Fruit fly (Drosophila melanogaster) whole organism, prepupa: ENCODE results near the gene Vps33B.
A peak's percentile ranks its signal among the peaks of the same experiment; 100 is the strongest.

Experiments used
- Blimp-1 ChIP-seq: fragments of 200-800 bp; sonication (Bioruptor generic); optimal IDR thresholded peaks from 3 replicates; lab custom pipeline; 2017; ENCODE audit warnings: missing biosample characterization, missing genetic modification characterization, mild to moderate bottlenecking, moderate library complexity, missing genetic modification reagents
- CG10631 ChIP-seq: fragments of 200-800 bp; sonication (Bioruptor generic); optimal IDR thresholded peaks from 2 replicates; lab custom pipeline; 2016; ENCODE audit warnings: missing biosample characterization, missing genetic modification characterization
- CG10669 ChIP-seq: fragments of 200-800 bp; sonication (Bioruptor generic); optimal IDR thresholded peaks from 3 replicates; lab custom pipeline; 2018; ENCODE audit warnings: missing biosample characterization, mild to moderate bottlenecking, missing genetic modification characterization, moderate library complexity
- CG11762 ChIP-seq: fragments of 200-800 bp; sonication (Bioruptor generic); optimal IDR thresholded peaks from 3 replicates; lab custom pipeline; 2016; ENCODE audit warnings: missing biosample characterization, missing genetic modification characterization; ENCODE audit not compliant: insufficient read depth
- CG11902 ChIP-seq: fragments of 200-800 bp; sonication (Bioruptor generic); optimal IDR thresholded peaks from 3 replicates; lab custom pipeline; 2016; ENCODE audit warnings: missing biosample characterization, missing genetic modification characterization
- CG15336 ChIP-seq: fragments of 200-800 bp; sonication (Bioruptor generic); IDR thresholded peaks from 2 replicates; pipeline ENCODE4 v1.3.6; 2022; ENCODE audit warnings: missing biosample characterization, missing genetic modification characterization
- CG31627 ChIP-seq: fragments of 200-800 bp; sonication (Bioruptor generic); optimal IDR thresholded peaks from 3 replicates; lab custom pipeline; 2016; ENCODE audit warnings: missing biosample characterization, missing genetic modification characterization
- CG32006 ChIP-seq: fragments of 200-800 bp; sonication (Bioruptor generic); optimal IDR thresholded peaks from 3 replicates; lab custom pipeline; 2017; ENCODE audit warnings: missing biosample characterization, mild to moderate bottlenecking, missing genetic modification characterization
- CG34406 ChIP-seq: fragments of 200-800 bp; sonication (Bioruptor generic); optimal IDR thresholded peaks from 3 replicates; lab custom pipeline; 2016; ENCODE audit warnings: missing biosample characterization, missing genetic modification characterization
- CG3919 ChIP-seq: fragments of 200-800 bp; sonication (Bioruptor generic); optimal IDR thresholded peaks from 3 replicates; lab custom pipeline; 2016; ENCODE audit warnings: missing biosample characterization, missing genetic modification characterization
- CG4318 ChIP-seq: fragments of 200-800 bp; sonication (Bioruptor generic); optimal IDR thresholded peaks from 3 replicates; lab custom pipeline; 2017; ENCODE audit warnings: missing biosample characterization, mild to moderate bottlenecking, missing genetic modification characterization
- CG6163 ChIP-seq: fragments of 200-800 bp; sonication (Bioruptor generic); IDR thresholded peaks from 3 replicates; pipeline ENCODE4 v1.3.6; 2022; ENCODE audit warnings: missing biosample characterization, missing genetic modification characterization
- CG6792 ChIP-seq: fragments of 200-800 bp; sonication (Bioruptor generic); optimal IDR thresholded peaks from 3 replicates; lab custom pipeline; 2016; ENCODE audit warnings: missing biosample characterization, missing genetic modification characterization
- CG6854 ChIP-seq: fragments of 200-800 bp; sonication (Bioruptor generic); optimal IDR thresholded peaks from 2 replicates; lab custom pipeline; 2017; ENCODE audit warnings: missing biosample characterization, mild to moderate bottlenecking, missing genetic modification characterization
- CG7368 ChIP-seq: fragments of 200-800 bp; sonication (Bioruptor generic); optimal IDR thresholded peaks from 3 replicates; lab custom pipeline; 2016; ENCODE audit warnings: missing biosample characterization, missing genetic modification characterization
- CG8319 ChIP-seq: fragments of 200-800 bp; sonication (Bioruptor generic); optimal IDR thresholded peaks from 3 replicates; lab custom pipeline; 2016; ENCODE audit warnings: missing biosample characterization, missing genetic modification characterization
- CG8632 ChIP-seq: fragments of 200-800 bp; sonication (Bioruptor generic); optimal IDR thresholded peaks from 3 replicates; lab custom pipeline; 2016; ENCODE audit warnings: missing biosample characterization, missing genetic modification characterization
- CG9139 ChIP-seq: fragments of 200-800 bp; sonication (Bioruptor generic); optimal IDR thresholded peaks from 3 replicates; lab custom pipeline; 2017; ENCODE audit warnings: missing biosample characterization, mild to moderate bottlenecking, missing genetic modification characterization
- Eip75B ChIP-seq: fragments of 200-800 bp; sonication (Bioruptor generic); optimal IDR thresholded peaks from 3 replicates; lab custom pipeline; 2016; ENCODE audit warnings: missing biosample characterization, missing genetic modification characterization
- Eip78C ChIP-seq: fragments of 200-800 bp; sonication (Bioruptor generic); peaks from one replicate; lab custom pipeline; 2016; ENCODE audit warnings: missing biosample characterization, missing genetic modification characterization
- Eip93F ChIP-seq: fragments of 200-800 bp; sonication (Bioruptor generic); optimal IDR thresholded peaks from 2 replicates; lab custom pipeline; 2016; ENCODE audit warnings: missing biosample characterization, mild to moderate bottlenecking, missing genetic modification characterization
- Ets21C ChIP-seq: fragments of 200-800 bp; sonication (Bioruptor generic); optimal IDR thresholded peaks from 3 replicates; lab custom pipeline; 2016; ENCODE audit warnings: missing biosample characterization, missing genetic modification characterization
- Ets96B ChIP-seq: fragments of 200-800 bp; optimal IDR thresholded peaks from 2 replicates; lab custom pipeline; 2019; ENCODE audit warnings: missing biosample characterization, mild to moderate bottlenecking, missing genetic modification characterization, moderate library complexity
- Gug ChIP-seq: fragments of 200-800 bp; sonication (Bioruptor generic); IDR thresholded peaks from 2 replicates; pipeline ENCODE4 v1.3.6; 2022; ENCODE audit warnings: missing biosample characterization, missing genetic modification characterization
- Hr39 ChIP-seq: fragments of 200-800 bp; sonication (Bioruptor generic); optimal IDR thresholded peaks from 2 replicates; lab custom pipeline; 2016; ENCODE audit warnings: missing biosample characterization, missing genetic modification characterization
- Hr4 ChIP-seq: fragments of 200-800 bp; sonication (Bioruptor generic); optimal IDR thresholded peaks from 3 replicates; lab custom pipeline; 2016; ENCODE audit warnings: missing biosample characterization, missing genetic modification characterization
- Lpt ChIP-seq: fragments of 200-800 bp; sonication (Bioruptor generic); optimal IDR thresholded peaks from 3 replicates; lab custom pipeline; 2016; ENCODE audit warnings: missing biosample characterization, missing genetic modification characterization
- Met ChIP-seq: fragments of 200-800 bp; sonication (Bioruptor generic); optimal IDR thresholded peaks from 3 replicates; lab custom pipeline; 2016; ENCODE audit warnings: missing biosample characterization, missing genetic modification characterization
- OdsH ChIP-seq: fragments of 200-800 bp; sonication (Bioruptor generic); optimal IDR thresholded peaks from 3 replicates; lab custom pipeline; 2016; ENCODE audit warnings: missing biosample characterization, missing genetic modification characterization
- Sox102F ChIP-seq: fragments of 200-800 bp; sonication (Bioruptor generic); optimal IDR thresholded peaks from 2 replicates; lab custom pipeline; 2016; ENCODE audit warnings: missing biosample characterization, mild to moderate bottlenecking, missing genetic modification characterization
- Sox14 ChIP-seq: fragments of 200-800 bp; sonication (Bioruptor generic); optimal IDR thresholded peaks from 3 replicates; lab custom pipeline; 2016; ENCODE audit warnings: missing biosample characterization, missing genetic modification characterization
- Sox15 ChIP-seq: fragments of 200-800 bp; sonication (Bioruptor generic); optimal IDR thresholded peaks from 3 replicates; lab custom pipeline; 2016; ENCODE audit warnings: missing biosample characterization, missing genetic modification characterization
- achi ChIP-seq: fragments of 200-800 bp; sonication (Bioruptor generic); optimal IDR thresholded peaks from 3 replicates; lab custom pipeline; 2016; ENCODE audit warnings: missing biosample characterization, missing genetic modification characterization
- acj6 ChIP-seq: fragments of 200-800 bp; sonication (Bioruptor generic); optimal IDR thresholded peaks from 3 replicates; lab custom pipeline; 2016; ENCODE audit warnings: missing biosample characterization, missing genetic modification characterization
- cyc ChIP-seq: fragments of 200-800 bp; sonication (Bioruptor generic); optimal IDR thresholded peaks from 3 replicates; lab custom pipeline; 2016; ENCODE audit warnings: missing biosample characterization, missing genetic modification characterization
- dac ChIP-seq: fragments of 200-800 bp; sonication (Bioruptor generic); optimal IDR thresholded peaks from 2 replicates; lab custom pipeline; 2017; ENCODE audit warnings: missing biosample characterization, mild to moderate bottlenecking, missing genetic modification characterization
- dsx ChIP-seq: fragments of 200-800 bp; optimal IDR thresholded peaks from 3 replicates; lab custom pipeline; 2019; ENCODE audit warnings: missing biosample characterization, mild to moderate bottlenecking, missing genetic modification characterization, moderate library complexity; ENCODE audit not compliant: poor library complexity, severe bottlenecking
- eg ChIP-seq: fragments of 200-800 bp; sonication (Bioruptor generic); IDR thresholded peaks from 3 replicates; pipeline ENCODE4 v1.3.6; 2022; ENCODE audit warnings: missing biosample characterization, missing genetic modification characterization
- esn ChIP-seq: fragments of 200-800 bp; sonication (Bioruptor generic); optimal IDR thresholded peaks from 2 replicates; lab custom pipeline; 2016; ENCODE audit warnings: missing biosample characterization, mild to moderate bottlenecking, missing genetic modification characterization, moderate library complexity
- fd59A ChIP-seq: fragments of 200-800 bp; sonication (Bioruptor generic); optimal IDR thresholded peaks from 2 replicates; lab custom pipeline; 2017; ENCODE audit warnings: missing biosample characterization, mild to moderate bottlenecking, missing genetic modification characterization, missing genetic modification reagents
- fd85E ChIP-seq: fragments of 200-800 bp; sonication (Bioruptor generic); optimal IDR thresholded peaks from 3 replicates; lab custom pipeline; 2016; ENCODE audit warnings: missing biosample characterization, missing genetic modification characterization
- fkh ChIP-seq: fragments of 200-800 bp; sonication (Bioruptor generic); optimal IDR thresholded peaks from 3 replicates; lab custom pipeline; 2017; ENCODE audit warnings: missing biosample characterization, mild to moderate bottlenecking, missing genetic modification characterization, moderate library complexity
- lz ChIP-seq: fragments of 200-800 bp; sonication (Bioruptor generic); optimal IDR thresholded peaks from 3 replicates; lab custom pipeline; 2016; ENCODE audit warnings: missing biosample characterization, missing genetic modification characterization
- net ChIP-seq: fragments of 200-800 bp; sonication (Bioruptor generic); optimal IDR thresholded peaks from 3 replicates; lab custom pipeline; 2016; ENCODE audit warnings: missing biosample characterization, missing genetic modification characterization
- pdm3 ChIP-seq: fragments of 200-800 bp; sonication (Bioruptor generic); optimal IDR thresholded peaks from 3 replicates; lab custom pipeline; 2016; ENCODE audit warnings: missing biosample characterization, missing genetic modification characterization
- spab ChIP-seq: fragments of 200-800 bp; sonication (Bioruptor generic); optimal IDR thresholded peaks from 2 replicates; lab custom pipeline; 2017; ENCODE audit warnings: missing biosample characterization, mild to moderate bottlenecking, missing genetic modification characterization, missing genetic modification reagents
- ss ChIP-seq, 2 experiments: fragments of 200-800 bp; sonication (Bioruptor generic); optimal IDR thresholded peaks; 2 replicates in 1 of 2; 3 replicates in 1 of 2; lab custom pipeline; 2017 to 2018; ENCODE audit warnings: mild to moderate bottlenecking in 2 of 2, missing biosample characterization in 2 of 2, missing genetic modification characterization in 2 of 2, moderate library complexity in 1 of 2
- svp ChIP-seq: fragments of 200-800 bp; sonication (Bioruptor generic); peaks from one replicate; lab custom pipeline; 2016; ENCODE audit warnings: missing biosample characterization, missing genetic modification characterization
- topi ChIP-seq: fragments of 200-800 bp; sonication (Bioruptor generic); optimal IDR thresholded peaks from 3 replicates; lab custom pipeline; 2016; ENCODE audit warnings: missing biosample characterization, missing genetic modification characterization
- vri ChIP-seq: fragments of 200-800 bp; sonication (Bioruptor generic); optimal IDR thresholded peaks from 3 replicates; lab custom pipeline; 2016; ENCODE audit warnings: missing biosample characterization, mild to moderate bottlenecking, missing genetic modification characterization

Vps33B gene

dm6 chr3R:25472635-25473552 is at the start of gene Vps33B, which contains the start of gene Fur1:
Gene Vps33B, plus strand, starts transcription at chr3R:25473490.
Gene Fur1, minus strand, starts transcription at chr3R:25473058.
- peak; percentile 97 for TF ChIP-seq CG8632 (GFP tag; lab: Kevin White, UChicago)
- peak; percentile 99 for TF ChIP-seq svp (GFP tag; lab: Kevin White, UChicago)
- TF ChIP-seq achi (GFP tag; lab: Kevin White, UChicago) = peak; percentile 97
- TF ChIP-seq dac (GFP tag; lab: Kevin White, UChicago) = peak; percentile 96
- peak; percentile 91 for TF ChIP-seq Eip93F (GFP tag; lab: Kevin White, UChicago)
- TF ChIP-seq Eip78C (GFP tag; lab: Kevin White, UChicago) = peak; percentile 99
- TF ChIP-seq pdm3 = peak; percentile 99
- peak; percentile 95 for TF ChIP-seq eg
- peak; percentile 94 for TF ChIP-seq CG10669 (GFP tag; lab: Kevin White, UChicago)
- TF ChIP-seq Gug (GFP tag; lab: Robert Waterston, UW) = peak; percentile 93
- TF ChIP-seq acj6 (GFP tag; lab: Kevin White, UChicago) = peak; percentile 98
- peak; percentile 86 for TF ChIP-seq fkh (GFP tag; lab: Kevin White, UChicago)
- TF ChIP-seq Sox102F (GFP tag; lab: Kevin White, UChicago) = peak; percentile 98
- peak; percentile 95 for TF ChIP-seq Ets96B
- TF ChIP-seq spab (GFP tag; lab: Kevin White, UChicago) = peak; percentile 90
- peak; percentile 99 for TF ChIP-seq Hr39
- TF ChIP-seq CG7368 = peak; percentile 97
- TF ChIP-seq CG8319 = peak; percentile 96
- TF ChIP-seq Ets21C (GFP tag; lab: Kevin White, UChicago) = peak; percentile 98
- TF ChIP-seq CG32006 (GFP tag; lab: Kevin White, UChicago) = peak; percentile 98
- TF ChIP-seq CG11902 = peak; percentile 96
- peak; percentile 99 for TF ChIP-seq esn (GFP tag; lab: Kevin White, UChicago)
- peak; percentile 89 to 94 for TF ChIP-seq ss (GFP tag; optimal IDR thresholded peaks at IDR 0.05; lab: Kevin White, UChicago)
- peak; percentile 99 for TF ChIP-seq CG31627 (GFP tag; lab: Kevin White, UChicago)
- TF ChIP-seq CG3919 (GFP tag; lab: Kevin White, UChicago) = peak; percentile 98
- TF ChIP-seq CG4318 (GFP tag; lab: Kevin White, UChicago) = peak; percentile 97
- TF ChIP-seq Lpt (GFP tag; lab: Kevin White, UChicago) = peak; percentile 97
- peak; percentile 86 for TF ChIP-seq Blimp-1
- TF ChIP-seq dsx (GFP tag; lab: Kevin White, UChicago) = peak; percentile 85
- peak; percentile 97 for TF ChIP-seq CG11762 (GFP tag; lab: Kevin White, UChicago)
- peak; percentile 99 for TF ChIP-seq CG10631 (GFP tag; lab: Kevin White, UChicago)
- peak; percentile 97 for TF ChIP-seq vri (GFP tag; lab: Kevin White, UChicago)
- TF ChIP-seq lz (GFP tag; lab: Kevin White, UChicago) = peak; percentile 99
- TF ChIP-seq Sox15 (GFP tag; lab: Kevin White, UChicago) = peak; percentile 98
- peak; percentile 99 for TF ChIP-seq Hr4
- TF ChIP-seq CG6854 = peak; percentile 78
- TF ChIP-seq CG6163 (GFP tag; lab: Robert Waterston, UW) = peak; percentile 95
- TF ChIP-seq CG6792 (GFP tag; lab: Kevin White, UChicago) = peak; percentile 97
- peak; percentile 96 for TF ChIP-seq CG15336
- TF ChIP-seq Sox14 (GFP tag; lab: Kevin White, UChicago) = peak; percentile 98
- peak; percentile 92 for TF ChIP-seq fd85E (GFP tag; lab: Kevin White, UChicago)
- TF ChIP-seq Met (GFP tag; lab: Kevin White, UChicago) = peak; percentile 98
- peak; percentile 98 for TF ChIP-seq Eip75B (GFP tag; lab: Kevin White, UChicago)
- peak; percentile 98 for TF ChIP-seq topi (GFP tag; lab: Kevin White, UChicago)
- peak; percentile 97 for TF ChIP-seq net (GFP tag; lab: Kevin White, UChicago)
- peak; percentile 76 for TF ChIP-seq CG9139 (GFP tag; lab: Kevin White, UChicago)
- peak; percentile 95 for TF ChIP-seq fd59A (GFP tag; lab: Kevin White, UChicago)
- peak; percentile 98 for TF ChIP-seq cyc
- peak; percentile 97 for TF ChIP-seq CG34406 (GFP tag; lab: Kevin White, UChicago)
- TF ChIP-seq OdsH (GFP tag; lab: Kevin White, UChicago) = peak; percentile 99
